Fruit fly (Drosophila melanogaster): Measurements from ENCODE around the gene CG34452.

dm6 chr3L:15675111-15675510, 12.6 kb downstream of the CG34452 start:
- TF ChIP-seq Sox102F (GFP tag; optimal IDR thresholded peaks at IDR 0.05): no peak
- no peak for TF ChIP-seq salr (GFP tag; optimal IDR thresholded peaks at IDR 0.05)
- TF ChIP-seq dac (GFP tag; optimal IDR thresholded peaks at IDR 0.05): no peak
- peak; percentile 21 for TF ChIP-seq CG10631 (GFP tag; optimal IDR thresholded peaks at IDR 0.05)
- no peak for TF ChIP-seq spab (GFP tag; optimal IDR thresholded peaks at IDR 0.05)
- peak; percentile 11 for TF ChIP-seq achi (GFP tag; optimal IDR thresholded peaks at IDR 0.05)
- no peak for TF ChIP-seq CG1621 (tag; optimal IDR thresholded peaks at IDR 0.05)
- TF ChIP-seq pdm3 (GFP tag; optimal IDR thresholded peaks at IDR 0.05): no peak
